Worm (Caenorhabditis elegans) whole organism, L4/young adult: ENCODE measurements around the gene M70.5.

ENCODE experiments used
- W03F9.2 ChIP-seq: fragments of 150-350 bp; optimal IDR thresholded peaks from 2 replicates; lab custom pipeline; 2014; ENCODE audit warnings: missing biosample characterization, missing genetic modification characterization
- dao-5 ChIP-seq: sonication (generic microtip); optimal IDR thresholded peaks from 2 replicates; lab custom pipeline; 2016; ENCODE audit warnings: missing genotype, missing genetic modification characterization, moderate library complexity, missing compliant biosample characterization
- him-1 ChIP-seq: sonication (generic microtip); optimal IDR thresholded peaks from 2 replicates; lab custom pipeline; 2016; ENCODE audit warnings: missing genotype, missing genetic modification reagents, missing genetic modification characterization, missing compliant biosample characterization

DNA sequence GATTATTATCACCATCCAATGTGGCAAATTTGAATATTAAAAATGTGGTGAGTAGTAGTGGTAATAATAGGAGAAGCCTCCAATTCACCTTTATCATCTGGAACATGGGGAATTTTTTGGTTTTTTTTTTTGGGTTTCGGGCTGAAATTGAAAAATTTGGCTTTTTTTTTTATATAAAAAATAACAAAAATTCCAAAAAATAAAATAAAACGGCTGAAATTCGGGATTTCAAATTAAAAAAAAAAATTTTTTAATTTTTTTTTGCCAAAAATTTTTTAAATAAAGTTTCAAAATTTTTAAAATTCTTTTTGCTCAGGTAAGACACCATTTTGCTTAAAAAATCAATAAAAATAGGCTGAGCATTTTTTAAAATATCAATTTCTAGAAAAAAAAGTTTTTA, 11.9 kb downstream of the M70.5 start, which contains the start of gene famp-1:
- TF ChIP-seq dao-5 (tag; lab: Kevin White, UChicago) = no peak
- TF ChIP-seq him-1 (tag; lab: Kevin White, UChicago) = no peak
- no peak for TF ChIP-seq W03F9.2 (tag; lab: Kevin White, UChicago)
